Fruit fly (Drosophila melanogaster) Kc167 (cell line): ENCODE measurements around the gene CG11837.

Experiments used
- Myc ChIP-seq: fragments of >200 bp; optimal IDR thresholded peaks from 2 replicates; lab custom pipeline; 2017; ENCODE audit warnings: missing external identifiers
- Sin3A ChIP-seq: fragments of >200 bp; optimal IDR thresholded peaks from 2 replicates; lab custom pipeline; 2018; ENCODE audit warnings: missing external identifiers
- h ChIP-seq: fragments of >200 bp; optimal IDR thresholded peaks from 3 replicates; lab custom pipeline; 2018; ENCODE audit warnings: missing external identifiers
- insv ChIP-seq: fragments of >200 bp; optimal IDR thresholded peaks from 3 replicates; lab custom pipeline; 2018; ENCODE audit warnings: missing external identifiers
- ttk ChIP-seq: sonication (Bioruptor generic); optimal IDR thresholded peaks from 2 replicates; lab custom pipeline; 2017; ENCODE audit warnings: missing external identifiers

DNA sequence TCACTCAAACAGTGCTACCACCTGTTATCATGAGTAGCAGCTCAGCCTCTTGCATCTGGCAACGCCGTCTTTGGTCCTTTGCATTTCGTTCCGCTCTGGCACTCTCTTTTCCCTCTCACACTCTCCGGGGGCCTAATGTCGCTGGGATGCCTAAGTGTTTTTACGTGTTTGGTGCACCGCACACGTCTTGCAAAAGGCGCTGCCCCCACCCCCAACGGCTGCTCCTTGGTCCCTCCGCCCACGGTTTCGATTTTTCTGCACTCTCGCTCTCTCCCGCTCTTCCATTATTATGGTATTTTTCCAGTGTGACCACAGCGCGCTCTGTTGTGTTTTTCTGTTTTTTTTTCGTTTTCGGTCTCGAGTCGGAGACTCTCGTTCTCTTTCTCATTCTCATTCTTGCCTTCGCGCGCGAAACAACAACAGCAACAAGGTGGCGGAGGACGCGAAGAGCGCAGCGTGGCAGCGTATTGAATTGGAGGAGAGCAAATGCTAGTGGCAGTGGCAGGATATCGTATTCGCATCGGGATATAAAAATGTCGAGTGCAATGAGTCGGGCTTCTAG is 38.7 kb downstream of the CG11837 start:
- TF ChIP-seq Sin3A (lab: Kevin White, UChicago) (no peak), ttk (lab: Kevin White, UChicago) (no peak), Myc (no peak), h (lab: Kevin White, UChicago) (no peak), insv (lab: Kevin White, UChicago) (no peak)
